Worm (Caenorhabditis elegans) whole organism, L4 larva: ENCODE data around the gene srlf-36.

Source experiments
- daf-12 ChIP-seq: fragments of 150-350 bp; optimal IDR thresholded peaks from 2 replicates; lab custom pipeline; 2014; ENCODE audit warnings: missing biosample characterization, missing genetic modification reagents, missing genetic modification characterization
- lin-13 ChIP-seq: fragments of 150-350 bp; optimal IDR thresholded peaks from 2 replicates; lab custom pipeline; 2014; ENCODE audit warnings: missing biosample characterization, missing genetic modification reagents, missing genetic modification characterization
- lin-39 ChIP-seq: fragments of 150-350 bp; optimal IDR thresholded peaks from 2 replicates; lab custom pipeline; 2014; ENCODE audit warnings: missing biosample characterization, missing genetic modification reagents, missing genetic modification characterization
- nhr-102 ChIP-seq: sonication (generic microtip); optimal IDR thresholded peaks from 2 replicates; lab custom pipeline; 2016; ENCODE audit warnings: mild to moderate bottlenecking, missing genetic modification characterization, moderate library complexity, missing compliant biosample characterization
- unc-39 ChIP-seq: sonication (generic microtip); optimal IDR thresholded peaks from 2 replicates; lab custom pipeline; 2017; ENCODE audit warnings: missing biosample characterization, missing genetic modification characterization

- TF ChIP-seq nhr-102 (no peak), daf-12 (tag; lab: Kevin White, UChicago) (no peak), unc-39 (no peak), lin-13 (no peak), lin-39 (tag; lab: Kevin White, UChicago) (no peak)
Measured at ce11 chrV:597823-598222, 11.7 kb downstream of the srlf-36 start.
